Worm (Caenorhabditis elegans) whole organism, early embryonic: ENCODE results near the gene srx-82.

Experiments used
- B0310.2 ChIP-seq: sonication (generic microtip); optimal IDR thresholded peaks from 2 replicates; lab custom pipeline; 2016; ENCODE audit warnings: mild to moderate bottlenecking, missing genetic modification characterization, missing compliant biosample characterization
- F13C5.2 ChIP-seq: sonication (generic microtip); optimal IDR thresholded peaks from 2 replicates; lab custom pipeline; 2017; ENCODE audit warnings: mild to moderate bottlenecking, missing genetic modification characterization, inconsistent platforms, missing compliant biosample characterization
- aly-1 ChIP-seq: sonication (generic microtip); optimal IDR thresholded peaks from 2 replicates; lab custom pipeline; 2016; ENCODE audit warnings: missing genetic modification characterization, missing compliant biosample characterization
- ama-1 ChIP-seq: fragments of 150-350 bp; optimal IDR thresholded peaks from 2 replicates; lab custom pipeline; 2014
- ceh-13 ChIP-seq: fragments of 200-800 bp; sonication (Bioruptor generic); optimal IDR thresholded peaks from 2 replicates; lab custom pipeline; 2018; ENCODE audit warnings: mild to moderate bottlenecking, missing genetic modification characterization, missing compliant biosample characterization
- ceh-36 ChIP-seq: sonication (generic microtip); optimal IDR thresholded peaks from 2 replicates; lab custom pipeline; 2016; ENCODE audit warnings: missing genetic modification characterization, inconsistent platforms, missing compliant biosample characterization
- ets-7 ChIP-seq: sonication (generic microtip); optimal IDR thresholded peaks from 2 replicates; lab custom pipeline; 2016; ENCODE audit warnings: missing genotype, missing genetic modification characterization, missing compliant biosample characterization
- flt-1 ChIP-seq: fragments of 200-800 bp; sonication (Bioruptor generic); IDR thresholded peaks from 2 replicates; pipeline ENCODE4 v1.3.6; 2022; ENCODE audit warnings: missing genetic modification characterization, missing compliant biosample characterization
- hmbx-1 ChIP-seq: sonication (generic microtip); optimal IDR thresholded peaks from 2 replicates; lab custom pipeline; 2016; ENCODE audit warnings: mild to moderate bottlenecking, missing genetic modification characterization, missing compliant biosample characterization
- hmg-4 ChIP-seq: fragments of 200-800 bp; sonication (Bioruptor generic); optimal IDR thresholded peaks from 2 replicates; lab custom pipeline; 2018; ENCODE audit warnings: mild to moderate bottlenecking, missing genetic modification characterization, missing compliant biosample characterization
- hnd-1 ChIP-seq: sonication (generic microtip); optimal IDR thresholded peaks from 2 replicates; lab custom pipeline; 2016; ENCODE audit warnings: missing genetic modification characterization, missing compliant biosample characterization
- pes-1 ChIP-seq: fragments of 200-800 bp; sonication (Bioruptor generic); IDR thresholded peaks from 2 replicates; pipeline ENCODE4 v1.3.6; 2022; ENCODE audit warnings: missing genetic modification reagents, missing genetic modification characterization, missing compliant biosample characterization
- scrt-1 ChIP-seq: fragments of 200-800 bp; sonication (Bioruptor generic); IDR thresholded peaks from 2 replicates; pipeline ENCODE4 v1.3.6; 2022; ENCODE audit warnings: missing genetic modification characterization, missing compliant biosample characterization
- sea-1 ChIP-seq: fragments of 200-800 bp; sonication (Bioruptor generic); conservative IDR thresholded peaks from 2 replicates; pipeline ENCODE4 v1.3.6; 2022; ENCODE audit warnings: missing genetic modification characterization, missing compliant biosample characterization
- tbx-11 ChIP-seq: fragments of 200-800 bp; sonication (Bioruptor generic); IDR thresholded peaks from 2 replicates; pipeline ENCODE4 v1.3.6; 2022; ENCODE audit warnings: missing genetic modification characterization, missing compliant biosample characterization
- tbx-37 ChIP-seq: fragments of 200-800 bp; sonication (Bioruptor generic); conservative IDR thresholded peaks from 2 replicates; pipeline ENCODE4 v1.3.6; 2022; ENCODE audit warnings: missing genetic modification reagents, missing genetic modification characterization, missing compliant biosample characterization
- tra-4 ChIP-seq: sonication (generic microtip); optimal IDR thresholded peaks from 2 replicates; lab custom pipeline; 2017; ENCODE audit warnings: missing genetic modification characterization, missing compliant biosample characterization

Gene srx-82

DNA sequence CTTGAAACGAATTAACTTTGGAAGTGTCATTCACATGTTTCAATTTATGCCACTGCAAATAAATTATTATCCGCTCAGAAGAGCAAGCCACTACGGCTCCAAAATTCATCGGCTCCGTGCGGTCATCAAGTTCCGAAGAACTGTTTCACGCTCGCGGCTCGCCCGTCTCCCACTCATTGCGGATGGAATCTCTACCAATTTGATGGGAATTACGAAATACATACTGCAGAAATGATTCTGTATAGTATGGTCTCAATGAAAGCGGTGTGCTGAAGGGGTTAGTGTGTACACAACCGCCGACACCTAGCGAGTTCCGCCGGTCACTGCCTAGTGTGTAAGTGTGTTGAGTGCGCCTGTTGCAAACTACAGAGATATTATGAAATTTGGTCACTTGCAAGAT is 4.4 kb upstream of the srx-82 start:
- TF ChIP-seq hnd-1 (tag; lab: Kevin White, UChicago) (no peak), ets-7 (tag; lab: Kevin White, UChicago) (no peak), pes-1 (GFP tag; lab: Robert Waterston, UW) (no peak), tra-4 (tag; lab: Kevin White, UChicago) (no peak), ceh-13 (GFP tag; lab: Kevin White, UChicago) (no peak), scrt-1 (GFP tag; lab: Robert Waterston, UW) (no peak), sea-1 (GFP tag; lab: Robert Waterston, UW) (no peak), aly-1 (tag; lab: Kevin White, UChicago) (no peak)

DNA sequence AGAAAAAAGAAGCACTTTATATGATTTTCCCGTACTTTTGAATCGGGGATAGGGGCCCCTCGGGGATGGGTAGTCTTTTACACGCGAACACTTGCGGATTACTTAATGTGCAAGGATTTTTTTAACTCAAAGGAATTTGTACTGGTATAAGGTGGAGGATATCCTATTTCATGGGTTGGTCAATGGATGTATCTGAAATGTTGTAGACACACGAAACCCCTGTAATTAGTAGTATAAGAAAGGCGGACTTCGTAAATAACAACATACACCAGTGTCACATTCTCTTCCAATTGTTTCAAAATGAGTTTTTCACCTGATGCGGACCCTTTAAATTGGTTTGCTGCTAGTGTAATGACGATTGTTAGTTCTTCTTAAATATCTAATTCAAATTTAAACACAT is 3.9 kb downstream of the srx-82 start, which contains the start of gene srx-80:
srx-80 (plus strand) TSS at position 301 of the 400 bp plus-strand sequence.
- no peak for TF ChIP-seq aly-1 (tag; lab: Kevin White, UChicago)
- no peak for TF ChIP-seq ets-7 (tag; lab: Kevin White, UChicago)
- no peak for TF ChIP-seq ceh-13 (GFP tag; lab: Kevin White, UChicago)
- no peak for TF ChIP-seq pes-1 (GFP tag; lab: Robert Waterston, UW)

DNA sequence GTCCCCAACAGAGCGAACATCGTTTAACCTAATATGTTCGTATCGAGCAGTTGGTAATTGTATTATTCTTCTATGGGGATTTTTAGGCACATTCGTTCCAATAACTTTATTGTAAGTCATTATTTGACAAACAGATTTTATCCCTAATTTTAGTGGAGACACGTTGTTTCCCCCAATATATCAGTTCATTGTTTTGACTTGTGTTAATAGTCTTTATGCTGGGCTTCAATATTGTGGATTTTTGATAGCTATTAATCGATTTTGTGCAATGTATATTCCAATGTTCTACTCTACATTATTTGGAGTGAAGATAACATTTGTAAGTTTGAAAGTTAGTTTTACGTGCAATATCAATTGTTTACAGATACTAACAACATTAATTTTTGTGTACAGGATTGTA is 4.4 kb downstream of the srx-82 start:
- TF ChIP-seq tra-4 (tag; lab: Kevin White, UChicago) (no peak), flt-1 (GFP tag; lab: Robert Waterston, UW) (no peak)

DNA sequence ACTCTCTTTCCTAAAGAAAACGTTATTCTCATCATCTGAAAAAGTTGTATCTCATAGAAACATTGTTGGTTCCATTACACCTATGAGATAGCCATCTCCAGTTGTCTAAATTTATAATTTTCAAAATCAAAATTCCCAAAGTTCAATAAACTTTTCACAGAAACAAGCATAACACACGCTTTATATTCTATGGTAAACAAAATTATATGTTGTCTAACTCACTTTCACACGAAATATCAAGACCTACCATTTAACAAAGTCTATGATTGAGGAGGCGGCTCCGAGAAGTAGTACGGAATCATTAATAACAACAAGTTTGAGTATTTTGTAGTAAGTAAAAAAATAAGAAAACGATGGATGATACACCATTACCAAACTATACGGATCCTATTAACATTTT is 9.3 kb downstream of the srx-82 start, which contains the start of gene srx-84:
srx-84 (plus strand) TSS at position 301 of the 400 bp plus-strand sequence.
- TF ChIP-seq ama-1 (lab: Kevin White, UChicago): no peak
- TF ChIP-seq ets-7 (tag; lab: Kevin White, UChicago): no peak
- no peak for TF ChIP-seq ceh-13 (GFP tag; lab: Kevin White, UChicago)
- no peak for TF ChIP-seq pes-1 (GFP tag; lab: Robert Waterston, UW)
- TF ChIP-seq hnd-1 (tag; lab: Kevin White, UChicago): no peak
- no peak for TF ChIP-seq tbx-37 (GFP tag; lab: Robert Waterston, UW)
- no peak for TF ChIP-seq tbx-11 (GFP tag; lab: Robert Waterston, UW)
- TF ChIP-seq hmg-4 (GFP tag; lab: Kevin White, UChicago): no peak
- no peak for TF ChIP-seq B0310.2 (tag; lab: Kevin White, UChicago)
- no peak for TF ChIP-seq scrt-1 (GFP tag; lab: Robert Waterston, UW)
- no peak for TF ChIP-seq flt-1 (GFP tag; lab: Robert Waterston, UW)
- TF ChIP-seq hmbx-1 (tag; lab: Kevin White, UChicago): no peak
- no peak for TF ChIP-seq sea-1 (GFP tag; lab: Robert Waterston, UW)
- no peak for TF ChIP-seq aly-1 (tag; lab: Kevin White, UChicago)
- TF ChIP-seq F13C5.2 (tag; lab: Kevin White, UChicago): no peak
- no peak for TF ChIP-seq tra-4 (tag; lab: Kevin White, UChicago)
- no peak for TF ChIP-seq ceh-36 (tag; lab: Kevin White, UChicago)

DNA sequence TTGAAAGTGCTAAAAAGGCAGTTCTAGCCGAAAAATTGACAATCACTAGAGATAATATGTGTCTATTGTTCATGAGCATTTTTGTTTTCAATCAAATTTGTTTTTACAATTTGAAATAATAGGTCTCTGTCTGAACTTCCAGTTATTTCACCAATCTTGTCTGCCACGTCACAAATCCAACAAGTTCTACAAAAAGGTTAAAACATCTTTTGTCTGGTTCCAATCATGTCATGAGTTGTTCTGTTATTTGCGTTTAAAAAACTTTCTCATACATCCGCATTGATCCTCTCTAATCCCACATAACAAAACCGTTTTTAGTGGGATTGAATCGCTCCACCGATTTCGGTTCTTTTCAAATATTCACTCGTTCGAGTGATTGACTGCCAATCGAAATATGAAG is 11.3 kb downstream of the srx-82 start, which contains the start of gene F35B12.9:
F35B12.9 (plus strand) TSS at position 372 of the 400 bp plus-strand sequence.
- TF ChIP-seq aly-1 (tag; lab: Kevin White, UChicago) (no peak), tbx-11 (GFP tag; lab: Robert Waterston, UW) (no peak), tbx-37 (GFP tag; lab: Robert Waterston, UW) (no peak), pes-1 (GFP tag; lab: Robert Waterston, UW) (no peak), B0310.2 (tag; lab: Kevin White, UChicago) (no peak), ceh-36 (tag; lab: Kevin White, UChicago) (no peak), sea-1 (GFP tag; lab: Robert Waterston, UW) (no peak), ama-1 (lab: Kevin White, UChicago) (no peak), ets-7 (tag; lab: Kevin White, UChicago) (no peak), F13C5.2 (tag; lab: Kevin White, UChicago) (no peak), flt-1 (GFP tag; lab: Robert Waterston, UW) (no peak)

DNA sequence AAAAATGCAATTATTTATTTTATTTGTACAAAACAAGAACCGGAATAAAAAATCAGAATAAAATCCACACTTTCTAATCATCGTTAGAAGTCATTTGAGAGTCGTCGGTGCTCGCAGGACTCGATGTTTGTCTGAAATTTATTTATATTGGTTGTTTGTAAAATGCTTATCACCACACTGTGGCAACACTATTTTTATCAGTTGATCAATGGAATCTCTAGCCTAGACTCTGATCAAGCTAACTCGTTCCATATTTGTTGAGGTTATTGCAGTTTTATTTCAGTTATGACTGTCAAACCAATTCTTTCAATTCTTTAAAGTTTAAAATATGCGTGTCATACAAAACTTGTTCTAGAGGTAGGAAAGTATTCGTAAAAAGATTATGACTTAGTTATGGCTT is 15.0 kb downstream of the srx-82 start, which contains the start of gene dhs-20:
dhs-20 (minus strand) TSS at position 80 of the 400 bp plus-strand sequence.
- TF ChIP-seq ceh-13 (GFP tag; lab: Kevin White, UChicago) (no peak), tbx-37 (GFP tag; lab: Robert Waterston, UW) (no peak), tra-4 (tag; lab: Kevin White, UChicago) (no peak), B0310.2 (tag; lab: Kevin White, UChicago) (no peak), aly-1 (tag; lab: Kevin White, UChicago) (no peak), sea-1 (GFP tag; lab: Robert Waterston, UW) (no peak), pes-1 (GFP tag; lab: Robert Waterston, UW) (no peak)

DNA sequence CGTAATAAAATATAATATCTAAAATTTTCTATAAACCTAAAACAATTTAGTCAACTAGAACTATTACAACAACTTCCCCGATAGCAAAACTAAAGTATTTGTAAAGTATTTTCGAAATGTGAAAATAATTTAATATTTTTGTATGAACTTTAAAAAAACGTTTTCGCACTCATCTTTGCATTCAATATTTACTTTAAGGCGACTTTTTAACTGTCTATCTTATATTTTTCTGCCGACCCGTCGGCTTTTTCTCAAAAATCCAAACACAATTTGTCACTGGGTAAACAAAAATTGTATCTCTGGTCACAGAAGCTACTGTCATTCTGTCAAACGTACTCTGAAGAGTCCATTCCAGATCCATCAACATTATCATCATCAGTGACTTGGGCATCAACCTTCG is 15.7 kb downstream of the srx-82 start:
- TF ChIP-seq ceh-36 (tag; lab: Kevin White, UChicago) (no peak), sea-1 (GFP tag; lab: Robert Waterston, UW) (no peak), pes-1 (GFP tag; lab: Robert Waterston, UW) (no peak), hmg-4 (GFP tag; lab: Kevin White, UChicago) (no peak), hnd-1 (tag; lab: Kevin White, UChicago) (no peak), F13C5.2 (tag; lab: Kevin White, UChicago) (no peak), tbx-37 (GFP tag; lab: Robert Waterston, UW) (no peak), ets-7 (tag; lab: Kevin White, UChicago) (no peak), ama-1 (lab: Kevin White, UChicago) (no peak), aly-1 (tag; lab: Kevin White, UChicago) (no peak), hmbx-1 (tag; lab: Kevin White, UChicago) (no peak), B0310.2 (tag; lab: Kevin White, UChicago) (no peak), tbx-11 (GFP tag; lab: Robert Waterston, UW) (no peak), tra-4 (tag; lab: Kevin White, UChicago) (no peak), ceh-13 (GFP tag; lab: Kevin White, UChicago) (no peak), flt-1 (GFP tag; lab: Robert Waterston, UW) (no peak)
